Fruit fly (Drosophila melanogaster): ENCODE measurements around the gene CG1271.

CG1271 gene

DNA sequence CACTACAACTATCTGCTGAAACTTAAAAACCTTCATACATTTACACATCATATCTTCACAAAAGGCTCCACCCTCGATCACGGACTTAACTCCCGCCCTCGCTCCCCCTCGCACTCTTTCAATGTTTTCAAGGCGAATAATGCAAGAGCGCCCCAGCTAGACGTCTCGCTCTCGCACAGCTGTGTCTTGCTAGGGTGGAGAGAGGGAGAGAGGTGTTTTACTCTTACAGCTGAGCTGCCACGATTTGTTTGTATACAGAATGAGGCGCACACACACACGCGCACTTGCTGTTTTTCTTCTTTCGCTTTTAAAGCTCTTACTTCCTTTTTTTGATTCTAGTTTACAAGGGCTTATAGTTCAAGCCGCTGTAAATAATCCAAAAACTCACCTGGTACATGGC, 17.5 kb downstream of the CG1271 start (continued):
- no peak for TF ChIP-seq Bdp1 (GFP tag; optimal IDR thresholded peaks at IDR 0.05)
- TF ChIP-seq pan (optimal IDR thresholded peaks at IDR 0.05): no peak
- TF ChIP-seq pan (GFP tag; optimal IDR thresholded peaks at IDR 0.05 in 1 of 2, IDR thresholded peaks at IDR 0.05 in 1 of 2): peak in 1 of 2 experiments; percentile 9
- peak in 1 of 2 experiments; percentile 76 for TF ChIP-seq crp (GFP tag; optimal IDR thresholded peaks at IDR 0.05)
- TF ChIP-seq D (optimal IDR thresholded peaks at IDR 0.05): no peak
- no peak for TF ChIP-seq D (GFP tag; optimal IDR thresholded peaks at IDR 0.05)
- TF ChIP-seq Oli (tag; optimal IDR thresholded peaks at IDR 0.05): no peak
- TF ChIP-seq nau (GFP tag; optimal IDR thresholded peaks at IDR 0.05): no peak
- peak; percentile 30 for TF ChIP-seq chn (GFP tag; optimal IDR thresholded peaks at IDR 0.05)
- peak; percentile 95; the same call in 3 of the 4 replicates for TF ChIP-seq chinmo (GFP tag; IDR thresholded peaks at IDR 0.05; ENCODE audit: partially characterized antibody)
- no peak for TF ChIP-seq CG30431 (GFP tag; optimal IDR thresholded peaks at IDR 0.05)
- TF ChIP-seq Blimp-1 (GFP tag; optimal IDR thresholded peaks at IDR 0.05): no peak
- peak; percentile 95 for TF ChIP-seq CG10321 (GFP tag; IDR thresholded peaks at IDR 0.05)
- TF ChIP-seq CG9609 (GFP tag; optimal IDR thresholded peaks at IDR 0.05): no peak
- TF ChIP-seq C15 (GFP tag; IDR thresholded peaks at IDR 0.05): no peak
- no peak for TF ChIP-seq CG8290 (GFP tag; optimal IDR thresholded peaks at IDR 0.05)
- TF ChIP-seq CG8290 (tag; optimal IDR thresholded peaks at IDR 0.05): peak in 1 of 2 experiments; percentile 17
- TF ChIP-seq CG3163 (GFP tag; optimal IDR thresholded peaks at IDR 0.05): no peak
- no peak for TF ChIP-seq CG3407 (GFP tag; optimal IDR thresholded peaks at IDR 0.05)
- no peak for TF ChIP-seq gsb (GFP tag; IDR thresholded peaks at IDR 0.05)
- TF ChIP-seq Ets65A (GFP tag): no peak
- no peak for TF ChIP-seq Hey (tag; optimal IDR thresholded peaks at IDR 0.05)
- TF ChIP-seq cg (GFP tag; optimal IDR thresholded peaks at IDR 0.05): peak; percentile 49
- no peak for TF ChIP-seq zf30C (GFP tag; optimal IDR thresholded peaks at IDR 0.05)
- no peak for TF ChIP-seq CG7357 (GFP tag; IDR thresholded peaks at IDR 0.05)
- TF ChIP-seq tio (GFP tag; optimal IDR thresholded peaks at IDR 0.05): no peak

DNA sequence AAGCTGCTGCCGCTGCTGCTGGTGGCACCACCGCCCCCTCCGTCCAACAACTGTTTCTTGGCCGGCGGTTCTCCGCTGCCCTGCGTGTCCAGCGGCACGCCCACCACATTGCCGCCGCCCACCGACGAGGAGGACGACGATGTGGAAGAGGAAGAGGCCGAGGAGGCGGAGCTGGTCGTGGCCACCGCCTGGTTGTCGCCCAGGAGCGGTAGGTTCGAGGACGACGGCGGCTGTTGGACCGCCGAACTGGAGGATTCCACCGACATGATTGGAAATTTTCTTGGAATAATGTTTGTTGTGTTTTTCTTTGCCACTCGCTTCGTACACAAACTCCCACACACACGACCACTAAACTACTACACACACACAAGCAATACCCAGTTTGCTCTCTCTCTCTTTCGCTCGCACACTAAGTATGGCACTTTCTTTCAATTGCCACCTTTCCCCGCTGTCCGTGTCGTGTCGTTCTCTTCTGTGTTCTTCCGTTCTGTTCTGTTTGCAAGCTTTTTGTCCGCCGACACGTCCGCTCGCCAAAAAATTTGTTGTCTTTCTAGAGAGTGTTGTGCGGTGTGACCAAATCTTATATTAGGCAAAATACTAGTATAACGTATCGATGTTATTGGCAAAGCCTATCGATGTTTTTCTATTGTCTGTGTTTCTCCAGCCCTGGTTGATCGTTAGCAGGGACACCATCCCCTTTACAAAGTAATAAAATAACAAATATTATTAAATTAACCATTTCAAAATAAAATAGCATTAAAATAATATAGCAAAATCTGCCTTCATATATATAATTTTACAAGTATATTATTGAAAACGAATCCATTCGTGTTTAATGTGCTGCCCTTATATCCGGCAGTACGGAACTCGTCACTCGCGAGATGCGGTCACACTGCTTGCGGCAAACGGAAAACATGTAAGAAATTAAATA, 18.2 kb downstream of the CG1271 start, which contains the start of the genes CG32486 and PAN3:
Gene CG32486, minus strand, starts transcription at position 566 of the 931 bp plus-strand sequence.
Gene PAN3, plus strand, starts transcription at position 860 of the 931 bp plus-strand sequence.
- TF ChIP-seq CG17912 (GFP tag; optimal IDR thresholded peaks at IDR 0.05): peak; percentile 31
- no peak for TF ChIP-seq lmd (GFP tag; IDR thresholded peaks at IDR 0.05)
- TF ChIP-seq CG43689 (GFP tag; IDR thresholded peaks at IDR 0.05): no peak
- TF ChIP-seq CG8359 (GFP tag; optimal IDR thresholded peaks at IDR 0.05; ENCODE audit: borderline replicate concordance): no peak
- TF ChIP-seq en (GFP tag; optimal IDR thresholded peaks at IDR 0.05): no peak
- peak; percentile 88 for TF ChIP-seq cg (GFP tag; optimal IDR thresholded peaks at IDR 0.05)
- peak; percentile 97 for TF ChIP-seq chinmo (GFP tag; IDR thresholded peaks at IDR 0.05; ENCODE audit: partially characterized antibody)
- TF ChIP-seq nau (GFP tag; optimal IDR thresholded peaks at IDR 0.05): peak; percentile 36
- TF ChIP-seq pnt (GFP tag; optimal IDR thresholded peaks at IDR 0.05): no peak
- TF ChIP-seq vnd (GFP tag; IDR thresholded peaks at IDR 0.05; ENCODE audit: partially characterized antibody): peak; percentile 64; the same call in 2 of the 3 replicates
- TF ChIP-seq fd64A (GFP tag; optimal IDR thresholded peaks at IDR 0.05): no peak
- TF ChIP-seq Rx (GFP tag; IDR thresholded peaks at IDR 0.05): 0 out of 2 replicates have a peak, but pooled peaks have one; percentile 33
- peak in 1 of 2 experiments; percentile 14 for TF ChIP-seq bsh (GFP tag; optimal IDR thresholded peaks at IDR 0.05)
- peak; percentile 62 for TF ChIP-seq CG6813 (GFP tag; optimal IDR thresholded peaks at IDR 0.05)
- TF ChIP-seq CG14710 (tag; optimal IDR thresholded peaks at IDR 0.05): peak; percentile 90
- no peak for TF ChIP-seq Mes4 (GFP tag; optimal IDR thresholded peaks at IDR 0.05)
- TF ChIP-seq org-1 (GFP tag; optimal IDR thresholded peaks at IDR 0.05): no peak
- peak; percentile 49 for TF ChIP-seq Vsx1 (GFP tag; optimal IDR thresholded peaks at IDR 0.05)
- TF ChIP-seq Sry-β (GFP tag; optimal IDR thresholded peaks at IDR 0.05): no peak
- peak; percentile 34 for TF ChIP-seq zf30C (GFP tag; optimal IDR thresholded peaks at IDR 0.05)
- peak; percentile 2 for TF ChIP-seq corto (GFP tag; optimal IDR thresholded peaks at IDR 0.05)
- peak; percentile 13 for TF ChIP-seq Camta (GFP tag; optimal IDR thresholded peaks at IDR 0.05)
- TF ChIP-seq CG4328 (GFP tag; optimal IDR thresholded peaks at IDR 0.05): peak; percentile 11
- no peak for TF ChIP-seq CG10979 (tag; optimal IDR thresholded peaks at IDR 0.05)
- no peak for TF ChIP-seq gt (GFP tag; IDR thresholded peaks at IDR 0.05)
- TF ChIP-seq ind (GFP tag; optimal IDR thresholded peaks at IDR 0.05): peak; percentile 8
- peak; percentile 54 for TF ChIP-seq CG9932 (GFP tag; IDR thresholded peaks at IDR 0.05)
